Fruit fly (Drosophila melanogaster) whole organism: ENCODE data around the gene CG5641.

ENCODE experiments used
- pan ChIP-seq: fragments of >200 bp; optimal IDR thresholded peaks from 2 replicates; lab custom pipeline; 2017
- psq ChIP-seq: fragments of >200 bp; optimal IDR thresholded peaks from 2 replicates; lab custom pipeline; 2017

DNA sequence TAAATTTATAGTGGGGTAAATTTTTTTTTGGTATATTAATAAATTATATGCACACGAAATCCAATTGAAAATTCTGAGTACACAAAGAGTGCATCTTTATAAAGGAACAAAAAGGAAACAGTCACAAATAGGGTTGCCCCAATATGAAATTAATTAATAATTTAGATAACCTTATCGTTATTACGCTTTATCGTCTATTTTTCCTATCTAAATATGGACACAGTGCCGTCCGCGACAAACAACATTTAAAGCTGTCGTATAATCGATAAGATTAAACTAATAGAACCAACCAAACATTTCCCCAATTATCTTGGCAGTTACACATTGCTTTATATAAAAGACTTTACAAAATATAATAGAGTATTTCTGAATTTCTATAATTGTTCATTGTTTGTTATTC is 31.0 kb downstream of the CG5641 start:
- no peak for TF ChIP-seq pan (lab: Kevin White, UChicago)
- no peak for TF ChIP-seq psq (lab: Kevin White, UChicago)
